Worm (Caenorhabditis elegans): Measurements from ENCODE around the gene C40A11.4.
A peak's percentile ranks its signal among the peaks of the same experiment; 100 is the strongest.

The C40A11.4 gene

DNA sequence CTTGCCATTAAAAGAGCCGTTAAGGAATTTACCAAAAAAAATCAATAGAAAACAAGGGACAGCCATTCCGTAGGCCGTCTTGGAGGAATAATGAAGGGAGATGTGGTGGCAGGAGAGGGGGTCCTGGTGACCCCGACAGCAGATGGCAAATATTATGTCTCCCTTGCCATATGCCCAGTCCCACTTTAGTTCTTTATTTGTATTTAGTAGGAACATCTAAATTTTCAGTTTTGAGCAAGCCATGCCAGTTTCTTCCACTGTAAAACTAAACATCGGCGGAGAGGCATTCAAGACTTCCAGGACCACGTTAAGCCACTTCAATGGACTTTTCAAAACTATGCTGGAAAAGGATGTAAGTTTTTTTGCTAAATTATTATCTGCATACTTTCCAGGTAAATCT is at the start of gene C40A11.4:
Gene C40A11.4 (plus strand): TSS at position 188 of the 400 bp plus-strand sequence.
- TF ChIP-seq B0310.2 (tag; optimal IDR thresholded peaks at IDR 0.05) (no peak), scrt-1 (GFP tag; IDR thresholded peaks at IDR 0.05) (no peak), hmbx-1 (tag; optimal IDR thresholded peaks at IDR 0.05) (no peak), sea-1 (GFP tag; conservative IDR thresholded peaks at IDR 0.05) (no peak), aly-1 (tag; optimal IDR thresholded peaks at IDR 0.05) (no peak), pes-1 (GFP tag; IDR thresholded peaks at IDR 0.05) (no peak), flt-1 (GFP tag; IDR thresholded peaks at IDR 0.05) (no peak), tra-4 (tag; optimal IDR thresholded peaks at IDR 0.05) (no peak), ceh-13 (GFP tag; optimal IDR thresholded peaks at IDR 0.05) (no peak), tbx-37 (GFP tag; conservative IDR thresholded peaks at IDR 0.05) (no peak), hnd-1 (tag; optimal IDR thresholded peaks at IDR 0.05) (no peak), ceh-36 (tag; optimal IDR thresholded peaks at IDR 0.05) (no peak), hmg-4 (GFP tag; optimal IDR thresholded peaks at IDR 0.05) (no peak), ets-7 (tag; optimal IDR thresholded peaks at IDR 0.05) (no peak), tbx-11 (GFP tag; IDR thresholded peaks at IDR 0.05) (no peak), ama-1 (optimal IDR thresholded peaks at IDR 0.05) (no peak)

DNA sequence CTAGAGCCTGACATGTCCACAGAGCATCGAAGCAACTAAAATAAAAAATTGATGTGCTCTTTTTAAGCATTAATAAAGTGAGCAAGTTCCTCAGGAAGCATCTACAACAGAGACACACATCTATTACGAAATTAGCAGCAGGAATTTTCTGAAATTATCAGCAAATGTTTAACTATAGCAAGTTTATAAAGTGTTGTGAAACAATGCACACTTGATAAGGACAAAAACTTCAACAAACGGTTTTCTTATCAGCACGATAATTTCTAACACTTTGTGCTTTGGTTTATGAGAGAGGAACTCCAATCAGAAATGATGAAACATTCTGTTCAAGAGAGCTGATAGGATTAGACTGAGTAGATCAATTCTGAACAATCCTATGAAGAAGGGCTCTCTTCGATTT is 46.6 kb upstream of the C40A11.4 start, which contains the start of gene trpl-5:
Gene trpl-5 (minus strand): TSS at position 32 of the 400 bp plus-strand sequence.
- TF ChIP-seq hmg-4 (GFP tag; optimal IDR thresholded peaks at IDR 0.05) (no peak), pes-1 (GFP tag; IDR thresholded peaks at IDR 0.05) (no peak), aly-1 (tag; optimal IDR thresholded peaks at IDR 0.05) (no peak), flt-1 (GFP tag; IDR thresholded peaks at IDR 0.05) (no peak), hnd-1 (tag; optimal IDR thresholded peaks at IDR 0.05) (no peak), tbx-37 (GFP tag; conservative IDR thresholded peaks at IDR 0.05) (no peak), ama-1 (optimal IDR thresholded peaks at IDR 0.05) (no peak), ceh-36 (tag; optimal IDR thresholded peaks at IDR 0.05) (no peak), ceh-13 (GFP tag; optimal IDR thresholded peaks at IDR 0.05) (no peak), hmbx-1 (tag; optimal IDR thresholded peaks at IDR 0.05) (no peak), ets-7 (tag; optimal IDR thresholded peaks at IDR 0.05) (no peak), tbx-11 (GFP tag; IDR thresholded peaks at IDR 0.05) (no peak), scrt-1 (GFP tag; IDR thresholded peaks at IDR 0.05) (no peak), sea-1 (GFP tag; conservative IDR thresholded peaks at IDR 0.05) (no peak), F13C5.2 (tag; optimal IDR thresholded peaks at IDR 0.05) (no peak), B0310.2 (tag; optimal IDR thresholded peaks at IDR 0.05) (no peak), tra-4 (tag; optimal IDR thresholded peaks at IDR 0.05) (no peak)

DNA sequence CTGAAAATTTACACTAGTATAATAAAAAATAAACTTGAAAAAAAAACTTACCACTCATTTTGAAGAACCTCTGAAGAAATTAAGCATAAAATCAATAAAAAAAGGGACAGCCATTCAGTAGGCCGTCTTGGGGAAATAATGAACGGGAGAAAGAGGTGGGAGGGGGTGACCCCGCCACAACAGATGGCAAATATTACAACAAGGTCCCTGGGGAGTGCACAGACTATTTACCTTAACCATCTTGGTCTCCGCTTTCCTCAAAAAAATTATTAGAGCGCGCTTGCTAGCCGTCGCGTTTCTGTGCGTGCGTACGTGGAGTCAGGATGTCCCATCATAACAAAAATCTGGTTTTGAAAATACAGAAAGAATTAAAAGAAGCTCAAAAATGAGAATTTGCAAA is 45.2 kb upstream of the C40A11.4 start, which contains the start of gene T16A1.10:
Gene T16A1.10 (minus strand): TSS at position 123 of the 400 bp plus-strand sequence.
- peak; percentile 1 for TF ChIP-seq ceh-36 (tag; optimal IDR thresholded peaks at IDR 0.05)
- no peak for TF ChIP-seq hmbx-1 (tag; optimal IDR thresholded peaks at IDR 0.05)
- no peak for TF ChIP-seq tbx-11 (GFP tag; IDR thresholded peaks at IDR 0.05)
- TF ChIP-seq ama-1 (optimal IDR thresholded peaks at IDR 0.05) = no peak
- no peak for TF ChIP-seq sea-1 (GFP tag; conservative IDR thresholded peaks at IDR 0.05)
- no peak for TF ChIP-seq B0310.2 (tag; optimal IDR thresholded peaks at IDR 0.05)
- peak; percentile 16 for TF ChIP-seq hmg-4 (GFP tag; optimal IDR thresholded peaks at IDR 0.05)
- no peak for TF ChIP-seq tbx-37 (GFP tag; conservative IDR thresholded peaks at IDR 0.05)
- TF ChIP-seq scrt-1 (GFP tag; IDR thresholded peaks at IDR 0.05) = no peak

ce11 chrII:2093456-2093926 is 43.7 kb upstream of the C40A11.4 start, which contains the start of gene fbxb-37:
TSS of gene fbxb-37 (minus strand) at chrII:2093876.
- TF ChIP-seq ceh-36 (tag; optimal IDR thresholded peaks at IDR 0.05) = no peak
- TF ChIP-seq pes-1 (GFP tag; IDR thresholded peaks at IDR 0.05) = no peak
- TF ChIP-seq ets-7 (tag; optimal IDR thresholded peaks at IDR 0.05) = no peak
- no peak for TF ChIP-seq ceh-13 (GFP tag; optimal IDR thresholded peaks at IDR 0.05)
- TF ChIP-seq scrt-1 (GFP tag; IDR thresholded peaks at IDR 0.05) = no peak
- no peak for TF ChIP-seq tbx-11 (GFP tag; IDR thresholded peaks at IDR 0.05)
- no peak for TF ChIP-seq hmg-4 (GFP tag; optimal IDR thresholded peaks at IDR 0.05)
- TF ChIP-seq aly-1 (tag; optimal IDR thresholded peaks at IDR 0.05) = no peak
- TF ChIP-seq tbx-37 (GFP tag; conservative IDR thresholded peaks at IDR 0.05) = no peak
- no peak for TF ChIP-seq ama-1 (optimal IDR thresholded peaks at IDR 0.05)
- TF ChIP-seq sea-1 (GFP tag; conservative IDR thresholded peaks at IDR 0.05) = no peak
- no peak for TF ChIP-seq flt-1 (GFP tag; IDR thresholded peaks at IDR 0.05)
- no peak for TF ChIP-seq hmbx-1 (tag; optimal IDR thresholded peaks at IDR 0.05)
- TF ChIP-seq B0310.2 (tag; optimal IDR thresholded peaks at IDR 0.05) = no peak

DNA sequence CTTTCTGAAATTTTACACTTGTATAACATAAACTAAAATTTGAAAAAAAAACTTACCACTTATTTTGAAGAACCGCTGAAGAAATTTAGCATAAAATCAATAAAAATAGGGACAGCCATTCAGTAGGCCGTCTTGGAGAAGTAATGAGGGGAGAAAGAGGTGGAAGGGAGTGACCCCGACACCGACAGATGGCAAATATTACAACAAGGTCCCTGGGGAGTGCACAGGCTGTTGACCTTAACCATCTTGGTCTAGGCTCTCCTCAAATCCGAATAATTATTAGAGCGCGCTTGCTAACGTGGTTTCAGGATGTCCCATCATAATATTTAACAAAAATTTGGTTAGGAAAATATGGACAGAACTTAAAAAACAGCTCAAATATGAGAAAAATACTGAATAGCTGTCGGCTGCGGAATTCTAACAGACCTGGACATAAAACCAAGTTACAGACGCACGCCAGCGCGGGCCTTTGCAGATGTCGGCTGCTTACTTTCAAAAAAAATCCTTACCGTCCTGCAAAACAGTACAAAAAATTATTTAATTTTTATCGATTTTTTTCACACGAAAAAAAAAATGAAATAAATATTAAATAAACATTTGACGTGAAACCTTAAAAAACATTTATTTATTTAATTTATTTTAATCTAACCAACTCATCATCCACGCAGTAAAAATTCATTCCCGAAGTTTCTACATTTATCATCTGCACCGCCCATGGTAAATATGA is 42.1 kb upstream of the C40A11.4 start, which contains the start of gene T16A1.2:
Gene T16A1.2 (plus strand): TSS at position 677 of the 727 bp plus-strand sequence.
- TF ChIP-seq tbx-11 (GFP tag; IDR thresholded peaks at IDR 0.05) (no peak), ceh-36 (tag; optimal IDR thresholded peaks at IDR 0.05) (no peak), B0310.2 (tag; optimal IDR thresholded peaks at IDR 0.05) (no peak)

DNA sequence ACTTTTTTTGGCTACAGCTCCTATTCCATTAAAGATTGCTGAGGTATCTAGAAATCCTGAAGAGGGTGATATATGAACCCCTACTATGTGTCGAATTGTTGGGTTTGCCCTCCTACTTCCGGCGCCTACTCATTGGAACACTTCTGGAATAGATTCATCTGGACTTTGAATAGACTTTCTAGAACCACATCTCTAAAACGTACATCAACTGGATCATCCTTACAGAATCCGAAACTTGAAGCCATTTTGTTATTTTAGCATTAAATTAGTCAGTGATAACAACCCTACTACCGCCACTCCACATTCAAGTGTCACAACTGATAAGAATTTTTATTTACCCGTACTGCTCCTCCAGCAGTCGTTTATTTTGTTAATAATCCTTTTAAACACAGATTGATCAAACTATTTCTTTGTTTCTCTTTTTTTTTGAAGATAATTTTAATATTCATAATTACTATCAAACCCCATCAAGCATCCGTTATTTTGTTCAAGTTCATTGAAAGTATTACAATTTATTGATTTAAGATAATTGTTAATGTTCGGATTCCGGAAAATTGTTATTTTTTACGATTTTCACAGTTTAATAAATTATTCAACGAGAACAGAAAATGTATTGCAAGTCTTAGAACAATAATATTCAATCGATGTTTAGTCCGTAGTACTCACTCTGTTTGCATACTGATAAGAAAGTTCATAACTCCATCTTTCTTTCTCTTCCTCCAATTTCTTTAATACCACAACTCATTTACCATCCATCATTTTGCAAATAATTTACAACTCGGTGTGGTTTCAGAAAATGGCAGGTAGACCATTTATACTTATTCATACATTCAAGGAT is 37.9 kb upstream of the C40A11.4 start, which contains the start of gene math-42:
Gene math-42 (plus strand): TSS at position 788 of the 838 bp plus-strand sequence.
- TF ChIP-seq B0310.2 (tag; optimal IDR thresholded peaks at IDR 0.05) (no peak), tbx-37 (GFP tag; conservative IDR thresholded peaks at IDR 0.05) (no peak), tbx-11 (GFP tag; IDR thresholded peaks at IDR 0.05) (no peak), F13C5.2 (tag; optimal IDR thresholded peaks at IDR 0.05) (no peak), sea-1 (GFP tag; conservative IDR thresholded peaks at IDR 0.05) (no peak)

ce11 chrII:2108295-2108694 is 28.9 kb upstream of the C40A11.4 start, which contains the start of gene R52.4:
TSS of gene R52.4 (minus strand) at chrII:2108395.
- no peak for TF ChIP-seq sea-1 (GFP tag; conservative IDR thresholded peaks at IDR 0.05)
- TF ChIP-seq scrt-1 (GFP tag; IDR thresholded peaks at IDR 0.05) = no peak
- TF ChIP-seq hmbx-1 (tag; optimal IDR thresholded peaks at IDR 0.05) = no peak
- no peak for TF ChIP-seq hmg-4 (GFP tag; optimal IDR thresholded peaks at IDR 0.05)
- no peak for TF ChIP-seq pes-1 (GFP tag; IDR thresholded peaks at IDR 0.05)
- no peak for TF ChIP-seq tra-4 (tag; optimal IDR thresholded peaks at IDR 0.05)
- TF ChIP-seq B0310.2 (tag; optimal IDR thresholded peaks at IDR 0.05) = no peak
- TF ChIP-seq tbx-37 (GFP tag; conservative IDR thresholded peaks at IDR 0.05) = no peak
- TF ChIP-seq hnd-1 (tag; optimal IDR thresholded peaks at IDR 0.05) = no peak
- no peak for TF ChIP-seq ama-1 (optimal IDR thresholded peaks at IDR 0.05)
- TF ChIP-seq ceh-13 (GFP tag; optimal IDR thresholded peaks at IDR 0.05) = no peak

Data from whole organism, early embryonic.